Worm (Caenorhabditis elegans): Measurements from ENCODE around the gene C33A12.19.

ce11 chrIV:9525682-9526416, 9.1 kb downstream of the C33A12.19 start, which contains the start of gene elo-1:
- TF ChIP-seq him-1 (tag; optimal IDR thresholded peaks at IDR 0.05) (no peak), dao-5 (tag; optimal IDR thresholded peaks at IDR 0.05) (no peak), W03F9.2 (tag; optimal IDR thresholded peaks at IDR 0.05) (no peak)

Measured in whole organism, L4/young adult.